Worm (Caenorhabditis elegans) whole organism, late embryonic: ENCODE data around the gene C04B4.1.

Experiments
- F13H6.1 ChIP-seq: sonication (generic microtip); optimal IDR thresholded peaks from 2 replicates; lab custom pipeline; 2016; ENCODE audit warnings: missing genetic modification characterization, missing compliant biosample characterization
- K02D7.2 ChIP-seq: sonication (generic microtip); optimal IDR thresholded peaks from 2 replicates; lab custom pipeline; 2017; ENCODE audit warnings: mild to moderate bottlenecking, missing genetic modification characterization, missing compliant biosample characterization
- ceh-19 ChIP-seq: fragments of 200-800 bp; sonication (Bioruptor generic); optimal IDR thresholded peaks from 2 replicates; lab custom pipeline; 2018; ENCODE audit warnings: mild to moderate bottlenecking, missing genetic modification characterization, missing compliant biosample characterization
- gmeb-2 ChIP-seq: sonication (generic microtip); optimal IDR thresholded peaks from 2 replicates; lab custom pipeline; 2016; ENCODE audit warnings: missing genetic modification characterization, inconsistent platforms, missing compliant biosample characterization
- lin-11 ChIP-seq: fragments of 200-800 bp; sonication (Bioruptor generic); optimal IDR thresholded peaks from 2 replicates; lab custom pipeline; 2018; ENCODE audit warnings: mild to moderate bottlenecking, missing genetic modification characterization, missing compliant biosample characterization
- mec-3 ChIP-seq: sonication (generic microtip); optimal IDR thresholded peaks from 2 replicates; lab custom pipeline; 2016; ENCODE audit warnings: borderline replicate concordance, missing genetic modification characterization, missing compliant biosample characterization
- nfya-1 ChIP-seq: sonication (generic microtip); optimal IDR thresholded peaks from 2 replicates; lab custom pipeline; 2017; ENCODE audit warnings: missing genetic modification characterization, mild to moderate bottlenecking, missing compliant biosample characterization, antibody characterized with exemption, moderate library complexity
- unc-86 ChIP-seq: sonication (generic microtip); optimal IDR thresholded peaks from 2 replicates; lab custom pipeline; 2016; ENCODE audit warnings: missing genetic modification characterization, missing compliant biosample characterization
- ztf-16 ChIP-seq: sonication (generic microtip); optimal IDR thresholded peaks from 2 replicates; lab custom pipeline; 2017; ENCODE audit warnings: missing genetic modification characterization, missing compliant biosample characterization

The C04B4.1 gene

DNA sequence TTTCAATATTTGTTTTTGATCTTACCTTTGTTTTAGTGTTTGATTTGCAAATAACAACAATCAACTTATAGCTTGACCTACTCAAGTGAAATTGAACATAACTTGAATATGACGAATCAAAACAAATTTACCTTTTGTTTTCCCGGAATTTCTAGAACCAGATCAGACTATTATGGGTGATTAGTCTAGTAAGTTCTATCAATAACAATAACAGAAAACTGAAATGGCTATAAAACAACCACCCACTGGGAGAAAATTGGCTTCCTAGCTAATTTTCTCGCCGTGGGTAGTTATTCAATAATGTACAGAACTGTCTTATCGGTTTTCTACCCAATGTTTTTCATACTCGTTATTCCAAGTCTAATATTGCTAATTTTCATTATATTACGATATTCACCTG lies 48.1 kb downstream of the C04B4.1 start, which contains the start of gene srd-45:
Gene srd-45, plus strand, starts transcription at position 301 of the 400 bp plus-strand sequence.
- no peak for TF ChIP-seq ceh-19 (GFP tag; lab: Kevin White, UChicago)
- TF ChIP-seq nfya-1 (tag; lab: Kevin White, UChicago), result no peak
- no peak for TF ChIP-seq mec-3
- no peak for TF ChIP-seq K02D7.2 (tag; lab: Kevin White, UChicago)
- no peak for TF ChIP-seq unc-86 (tag; lab: Kevin White, UChicago)
- TF ChIP-seq gmeb-2, result no peak
- TF ChIP-seq F13H6.1 (tag; lab: Kevin White, UChicago), result no peak

DNA sequence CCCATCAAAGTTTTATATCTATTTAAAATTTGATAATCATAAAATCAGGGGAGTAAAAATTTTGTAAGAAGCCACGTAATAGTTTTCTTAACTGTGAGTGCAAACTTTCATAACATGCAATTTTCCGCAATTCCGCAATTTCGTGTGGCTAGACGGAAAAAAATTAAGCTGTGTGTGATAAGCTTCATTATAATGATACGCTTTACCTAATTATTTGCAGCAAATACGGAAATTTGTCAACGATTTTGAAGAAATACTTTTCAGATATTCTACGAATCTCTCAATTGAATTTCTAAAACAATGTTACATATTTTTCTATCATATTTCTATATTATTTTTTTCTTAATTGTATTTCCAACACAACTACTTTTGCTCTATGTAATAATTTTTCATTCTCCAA lies 51.2 kb downstream of the C04B4.1 start, which contains the start of gene srd-46:
Gene srd-46, plus strand, starts transcription at position 301 of the 400 bp plus-strand sequence.
- no peak for TF ChIP-seq ztf-16 (tag; lab: Kevin White, UChicago)
- TF ChIP-seq mec-3, result no peak
- no peak for TF ChIP-seq lin-11 (tag; lab: Kevin White, UChicago)
